Worm (Caenorhabditis elegans) whole organism, L1 larva: ENCODE results near the gene Y37E11B.2.

ENCODE experiments used
- fkh-10 ChIP-seq: sonication (generic microtip); optimal IDR thresholded peaks from 2 replicates; lab custom pipeline; 2017; ENCODE audit warnings: missing biosample characterization, missing genetic modification reagents, missing genetic modification characterization
- fos-1 ChIP-seq: fragments of 150-350 bp; optimal IDR thresholded peaks from 2 replicates; lab custom pipeline; 2014; ENCODE audit warnings: missing biosample characterization, missing genetic modification characterization
- ztf-4 ChIP-seq: fragments of 150-350 bp; optimal IDR thresholded peaks from 2 replicates; lab custom pipeline; 2014; ENCODE audit warnings: missing biosample characterization, missing genetic modification characterization

DNA sequence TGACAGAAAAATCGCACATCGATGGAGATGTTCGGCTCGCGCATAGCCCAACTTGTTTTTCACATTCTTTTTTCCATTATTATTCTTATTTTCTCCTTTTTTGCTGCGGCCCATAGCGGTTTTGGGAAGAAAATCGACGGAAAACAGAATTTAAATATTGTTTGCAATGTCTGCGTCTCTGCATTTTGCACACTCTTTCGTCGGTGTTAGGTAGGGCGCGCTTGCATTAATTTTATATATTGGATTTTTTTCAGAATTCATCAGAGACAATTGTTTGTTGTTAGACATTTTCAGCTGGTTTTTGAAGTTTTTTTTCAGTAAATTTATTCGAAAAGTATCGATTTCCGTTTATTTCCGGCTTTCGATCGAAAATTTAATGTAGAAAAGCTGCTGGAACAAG lies 20.9 kb downstream of the Y37E11B.2 start, which contains the start of gene Y37E11B.6:
- TF ChIP-seq fkh-10 (GFP tag; lab: Kevin White, UChicago) = no peak
- TF ChIP-seq ztf-4 = no peak
- TF ChIP-seq fos-1 (tag; lab: Kevin White, UChicago) = no peak
